1 fruit fly cellular context compared by ENCODE assay signal in the genomic region with DNA sequence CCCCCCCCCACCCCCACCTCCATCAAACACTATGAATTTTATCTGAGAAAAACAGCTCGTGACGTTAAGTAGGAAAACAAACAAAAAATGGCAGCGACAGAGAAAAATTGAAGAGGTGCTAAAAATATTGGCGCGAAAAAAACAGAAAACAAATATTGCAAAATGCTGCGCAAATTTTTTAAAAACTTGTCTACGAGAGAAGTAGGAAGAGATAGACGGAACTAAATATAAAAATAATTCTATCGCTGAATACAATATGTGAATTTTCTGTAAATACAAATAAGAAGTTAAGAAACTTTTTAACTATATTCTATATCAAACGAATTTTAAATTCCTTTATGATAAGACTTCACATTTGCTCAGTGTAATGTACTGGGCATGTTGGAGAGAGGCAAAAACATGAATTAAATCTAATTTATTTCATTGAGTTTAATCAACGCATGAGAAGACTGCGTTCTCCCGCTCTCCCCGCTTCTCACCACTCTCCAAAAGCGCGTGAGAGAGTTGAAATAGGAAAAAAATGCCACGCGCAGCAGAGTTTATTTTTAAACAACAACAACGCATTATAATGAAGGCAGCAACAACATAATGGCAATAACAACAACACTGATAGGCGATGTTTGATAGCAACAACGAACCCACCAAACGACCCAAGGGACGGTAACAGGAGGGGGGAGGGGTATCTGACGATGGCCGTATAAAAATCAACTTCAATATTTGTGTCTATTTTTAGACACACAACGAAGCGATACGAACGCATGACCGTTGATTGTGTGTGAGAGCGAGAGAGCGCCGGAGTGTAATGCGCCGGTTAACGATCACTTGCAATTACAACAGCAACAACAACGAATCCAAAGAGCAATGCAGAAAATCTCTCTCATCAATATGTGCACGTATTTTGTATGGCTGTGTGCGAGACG.
A peak's percentile ranks its signal among the peaks of the same experiment; 100 is the strongest.
TF ChIP-seq lines count a peak whose summit lies in the region.

No protein-coding gene starts in this region.

TF ChIP-seq in whole organism, embryonic, 481 proteins besides CTCF, POLR2A, EP300 and RAD21 (continued from another document and continues in another):
- TF ChIP-seq pnt (GFP tag; optimal IDR thresholded peaks at IDR 0.05; lab: Kevin White, UChicago) (no peak), Stat92E (GFP tag; optimal IDR thresholded peaks at IDR 0.05; lab: Kevin White, UChicago) (peak in 1 of 3 experiments; percentile 70), CG13296 (GFP tag; optimal IDR thresholded peaks at IDR 0.05; lab: Kevin White, UChicago) (peak; percentile 33), so (GFP tag; IDR thresholded peaks at IDR 0.05; lab: Robert Waterston, UW) (peak; percentile 46; the same call in 1 of the 3 replicates), CG4360 (GFP tag; IDR thresholded peaks at IDR 0.05; lab: Robert Waterston, UW) (peak; percentile 99), Camta (GFP tag; optimal IDR thresholded peaks at IDR 0.05; lab: Kevin White, UChicago) (peak; percentile 13), CG18619 (GFP tag; optimal IDR thresholded peaks at IDR 0.05; lab: Kevin White, UChicago) (peak; percentile 36), Hsf (GFP tag; optimal IDR thresholded peaks at IDR 0.05; lab: Kevin White, UChicago) (no peak), CG42726 (GFP tag; IDR thresholded peaks at IDR 0.05; lab: Robert Waterston, UW; ENCODE audit: partially characterized antibody) (no peak), Rfx (GFP tag; IDR thresholded peaks at IDR 0.05; lab: Robert Waterston, UW) (no peak; the same call in 1 of the 2 replicates), zen2 (GFP tag; IDR thresholded peaks at IDR 0.05; lab: Robert Waterston, UW; ENCODE audit: partially characterized antibody) (no peak), CG17829 (tag; optimal IDR thresholded peaks at IDR 0.05; lab: Kevin White, UChicago) (no peak), H2.0 (GFP tag; IDR thresholded peaks at IDR 0.05; lab: Robert Waterston, UW) (no peak), wor (GFP tag; IDR thresholded peaks at IDR 0.05; lab: Robert Waterston, UW) (no peak), mam (GFP tag; optimal IDR thresholded peaks at IDR 0.05; lab: Kevin White, UChicago) (peak; percentile 55), usp (GFP tag; optimal IDR thresholded peaks at IDR 0.05; lab: Kevin White, UChicago) (no peak), NfI (GFP tag; optimal IDR thresholded peaks at IDR 0.05; lab: Kevin White, UChicago) (no peak), CG1832 (GFP tag; optimal IDR thresholded peaks at IDR 0.05; lab: Kevin White, UChicago) (no peak), gce (GFP tag; IDR thresholded peaks at IDR 0.05; lab: Robert Waterston, UW) (no peak), eyg (GFP tag; optimal IDR thresholded peaks at IDR 0.05; lab: Kevin White, UChicago) (peak; percentile 27), CG15479 (GFP tag; optimal IDR thresholded peaks at IDR 0.05; lab: Kevin White, UChicago) (peak; percentile 80), CG14050 (GFP tag; IDR thresholded peaks at IDR 0.05; lab: Robert Waterston, UW) (no peak), CG9797 (GFP tag; optimal IDR thresholded peaks at IDR 0.05; lab: Kevin White, UChicago) (no peak), Taf1 (GFP tag; IDR thresholded peaks at IDR 0.05; lab: Robert Waterston, UW) (no peak), CG2120 (GFP tag; optimal IDR thresholded peaks at IDR 0.05; lab: Kevin White, UChicago) (peak; percentile 31), CG8281 (tag; optimal IDR thresholded peaks at IDR 0.05; lab: Kevin White, UChicago) (peak; percentile 79), zfh2 (GFP tag; optimal IDR thresholded peaks at IDR 0.05; lab: Kevin White, UChicago) (no peak), CG10959 (GFP tag; IDR thresholded peaks at IDR 0.05; lab: Robert Waterston, UW) (no peak), br (optimal IDR thresholded peaks at IDR 0.05; lab: Kevin White, UChicago) (no peak), CG13624 (GFP tag; optimal IDR thresholded peaks at IDR 0.05; lab: Kevin White, UChicago) (no peak), chn (GFP tag; optimal IDR thresholded peaks at IDR 0.05; lab: Kevin White, UChicago) (no peak), ken (GFP tag; IDR thresholded peaks at IDR 0.05; lab: Robert Waterston, UW) (no peak), tna (GFP tag; IDR thresholded peaks at IDR 0.05; lab: Robert Waterston, UW; ENCODE audit: partially characterized antibody) (no peak), nerfin-2 (GFP tag; IDR thresholded peaks at IDR 0.05; lab: Robert Waterston, UW; ENCODE audit: partially characterized antibody) (0 out of 2 replicates have a peak, but pooled peaks have one; percentile 20), CG6765 (GFP tag; optimal IDR thresholded peaks at IDR 0.05; lab: Kevin White, UChicago) (no peak), sd (tag; optimal IDR thresholded peaks at IDR 0.05; lab: Kevin White, UChicago) (peak; percentile 90), Fer3 (tag; optimal IDR thresholded peaks at IDR 0.05; lab: Kevin White, UChicago) (no peak), HLHmδ (GFP tag; optimal IDR thresholded peaks at IDR 0.05; lab: Kevin White, UChicago) (peak; percentile 71), CG1024 (GFP tag; IDR thresholded peaks at IDR 0.05; lab: Robert Waterston, UW) (no peak), Awh (GFP tag; IDR thresholded peaks at IDR 0.05; lab: Robert Waterston, UW) (peak; percentile 58; the same call in 1 of the 2 replicates), slbo (GFP tag; IDR thresholded peaks at IDR 0.05; lab: Robert Waterston, UW) (peak; percentile 40; the same call in 1 of the 2 replicates), yki (optimal IDR thresholded peaks at IDR 0.05; lab: Kevin White, UChicago) (peak; percentile 65), en (GFP tag; optimal IDR thresholded peaks at IDR 0.05; lab: Kevin White, UChicago) (no peak), knrl (GFP tag; IDR thresholded peaks at IDR 0.05; lab: Robert Waterston, UW; ENCODE audit: partially characterized antibody) (no peak), CG11085 (GFP tag; IDR thresholded peaks at IDR 0.05; lab: Robert Waterston, UW) (no peak), Bdp1 (GFP tag; optimal IDR thresholded peaks at IDR 0.05; lab: Kevin White, UChicago) (no peak), CG17328 (GFP tag; IDR thresholded peaks at IDR 0.05; lab: Robert Waterston, UW) (0 out of 2 replicates have a peak, but pooled peaks have one; percentile 17), D19A (tag; optimal IDR thresholded peaks at IDR 0.05; lab: Kevin White, UChicago) (peak; percentile 17), bsh (GFP tag; optimal IDR thresholded peaks at IDR 0.05; lab: Kevin White, UChicago) (peak in 1 of 2 experiments; percentile 19), Hr39 (optimal IDR thresholded peaks at IDR 0.05; lab: Kevin White, UChicago) (no peak), amos (GFP tag; IDR thresholded peaks at IDR 0.05; lab: Robert Waterston, UW; ENCODE audit: partially characterized antibody) (no peak; the same call in 1 of the 2 replicates), slou (GFP tag; optimal IDR thresholded peaks at IDR 0.05; lab: Kevin White, UChicago) (no peak), slp2 (GFP tag; optimal IDR thresholded peaks at IDR 0.05; lab: Kevin White, UChicago) (peak; percentile 8), CG4424 (GFP tag; optimal IDR thresholded peaks at IDR 0.05; lab: Kevin White, UChicago) (no peak), dmrt11E (tag; optimal IDR thresholded peaks at IDR 0.05; lab: Kevin White, UChicago) (peak; percentile 16), hth (optimal IDR thresholded peaks at IDR 0.05; lab: Kevin White, UChicago) (no peak), CG6175 (GFP tag; IDR thresholded peaks at IDR 0.05; lab: Robert Waterston, UW) (no peak), Bteb2 (GFP tag; optimal IDR thresholded peaks at IDR 0.05; lab: Kevin White, UChicago) (no peak), CG16813 (GFP tag; IDR thresholded peaks at IDR 0.05; lab: Robert Waterston, UW; ENCODE audit: partially characterized antibody) (no peak), ewg (GFP tag; optimal IDR thresholded peaks at IDR 0.05; lab: Kevin White, UChicago) (peak; percentile 17), CG12942 (GFP tag; optimal IDR thresholded peaks at IDR 0.05; lab: Kevin White, UChicago) (no peak), insv (GFP tag; optimal IDR thresholded peaks at IDR 0.05; lab: Kevin White, UChicago) (no peak), CG8388 (GFP tag; optimal IDR thresholded peaks at IDR 0.05; lab: Kevin White, UChicago) (peak; percentile 40), CG12219 (GFP tag; optimal IDR thresholded peaks at IDR 0.05; lab: Kevin White, UChicago) (no peak), CG6689 (GFP tag; IDR thresholded peaks at IDR 0.05; lab: Robert Waterston, UW) (0 out of 2 replicates have a peak, but pooled peaks have one; percentile 12), wek (GFP tag; optimal IDR thresholded peaks at IDR 0.05; lab: Kevin White, UChicago) (peak; percentile 70), dan (GFP tag; IDR thresholded peaks at IDR 0.05; lab: Robert Waterston, UW) (no peak), MBD-R2 (GFP tag; IDR thresholded peaks at IDR 0.05; lab: Robert Waterston, UW) (no peak), ash1 (GFP tag; optimal IDR thresholded peaks at IDR 0.05; lab: Kevin White, UChicago) (peak; percentile 45), Sox100B (GFP tag; optimal IDR thresholded peaks at IDR 0.05; lab: Kevin White, UChicago) (peak; percentile 23), CG5245 (GFP tag; optimal IDR thresholded peaks at IDR 0.05; lab: Kevin White, UChicago) (no peak), CG9437 (GFP tag; optimal IDR thresholded peaks at IDR 0.05; lab: Kevin White, UChicago) (peak; percentile 3), pan (optimal IDR thresholded peaks at IDR 0.05; lab: Kevin White, UChicago) (no peak), pan (GFP tag; optimal IDR thresholded peaks at IDR 0.05 in 1 of 2, IDR thresholded peaks at IDR 0.05 in 1 of 2) (no peak), CG11398 (GFP tag; optimal IDR thresholded peaks at IDR 0.05; lab: Kevin White, UChicago) (no peak), CG2202 (tag; optimal IDR thresholded peaks at IDR 0.05; lab: Kevin White, UChicago) (no peak), Dp (GFP tag; optimal IDR thresholded peaks at IDR 0.05; lab: Kevin White, UChicago) (no peak), Oaz (GFP tag; IDR thresholded peaks at IDR 0.05; lab: Robert Waterston, UW) (no peak), stwl (tag; optimal IDR thresholded peaks at IDR 0.05; lab: Kevin White, UChicago) (peak; percentile 1), CG12769 (tag; optimal IDR thresholded peaks at IDR 0.05; lab: Kevin White, UChicago) (peak; percentile 84), CG7745 (tag; optimal IDR thresholded peaks at IDR 0.05; lab: Kevin White, UChicago) (peak; percentile 84), CG14014 (GFP tag; IDR thresholded peaks at IDR 0.05; lab: Robert Waterston, UW) (peak; percentile 25), sna (GFP tag; IDR thresholded peaks at IDR 0.05; lab: Robert Waterston, UW; ENCODE audit: partially characterized antibody) (no peak; the same call in 1 of the 2 replicates), caup (GFP tag; optimal IDR thresholded peaks at IDR 0.05; lab: Kevin White, UChicago; ENCODE audit: severe bottlenecking) (peak; percentile 19), jumu (GFP tag; optimal IDR thresholded peaks at IDR 0.05; lab: Kevin White, UChicago) (no peak), CG4730 (GFP tag; IDR thresholded peaks at IDR 0.05; lab: Robert Waterston, UW) (no peak), CG12659 (GFP tag; optimal IDR thresholded peaks at IDR 0.05; lab: Kevin White, UChicago) (no peak), hkb (optimal IDR thresholded peaks at IDR 0.05; lab: Kevin White, UChicago) (no peak), hkb (GFP tag; IDR thresholded peaks at IDR 0.05; lab: Robert Waterston, UW) (no peak), ac (GFP tag; optimal IDR thresholded peaks at IDR 0.05; lab: Kevin White, UChicago) (peak; percentile 25), Ets97D (GFP tag; optimal IDR thresholded peaks at IDR 0.05; lab: Kevin White, UChicago) (no peak), lab (GFP tag; optimal IDR thresholded peaks at IDR 0.05; lab: Kevin White, UChicago) (peak; percentile 67), NC2β (GFP tag; optimal IDR thresholded peaks at IDR 0.05; lab: Kevin White, UChicago) (no peak), CG17186 (GFP tag; optimal IDR thresholded peaks at IDR 0.05; lab: Kevin White, UChicago) (no peak), CG10267 (tag; optimal IDR thresholded peaks at IDR 0.05; lab: Kevin White, UChicago) (peak; percentile 16), CG33213 (GFP tag; optimal IDR thresholded peaks at IDR 0.05; lab: Kevin White, UChicago) (no peak), GATAe (GFP tag; conservative IDR thresholded peaks at IDR 0.05; lab: Robert Waterston, UW) (peak; percentile 83), ttk (GFP tag; IDR thresholded peaks at IDR 0.05; lab: Robert Waterston, UW) (no peak; the same call in 1 of the 2 replicates), mirr (GFP tag; optimal IDR thresholded peaks at IDR 0.05; lab: Kevin White, UChicago) (peak; percentile 95), CG13775 (GFP tag; optimal IDR thresholded peaks at IDR 0.05; lab: Kevin White, UChicago) (peak; percentile 10), her (GFP tag; optimal IDR thresholded peaks at IDR 0.05; lab: Kevin White, UChicago) (no peak), pita (GFP tag; optimal IDR thresholded peaks at IDR 0.05; lab: Kevin White, UChicago) (no peak), fu2 (GFP tag; optimal IDR thresholded peaks at IDR 0.05; lab: Kevin White, UChicago) (no peak), fru (optimal IDR thresholded peaks at IDR 0.05; lab: Kevin White, UChicago) (no peak), Nf-YA (GFP tag; IDR thresholded peaks at IDR 0.05; lab: Robert Waterston, UW) (no peak), eve (GFP tag; optimal IDR thresholded peaks at IDR 0.05; lab: Kevin White, UChicago) (peak in 1 of 2 experiments; percentile 68), CG1529 (GFP tag; optimal IDR thresholded peaks at IDR 0.05; lab: Kevin White, UChicago) (no peak), CG9727 (GFP tag; optimal IDR thresholded peaks at IDR 0.05; lab: Kevin White, UChicago) (no peak), Tbp (GFP tag; optimal IDR thresholded peaks at IDR 0.05; lab: Kevin White, UChicago) (no peak), CG15073 (GFP tag; optimal IDR thresholded peaks at IDR 0.05; lab: Kevin White, UChicago) (no peak), CG3281 (GFP tag; optimal IDR thresholded peaks at IDR 0.05; lab: Kevin White, UChicago) (no peak), CG2889 (GFP tag; IDR thresholded peaks at IDR 0.05; lab: Robert Waterston, UW) (no peak), Fer2 (tag; optimal IDR thresholded peaks at IDR 0.05; lab: Kevin White, UChicago) (no peak), CG18011 (GFP tag; optimal IDR thresholded peaks at IDR 0.05; lab: Kevin White, UChicago) (no peak), vvl (GFP tag; IDR thresholded peaks at IDR 0.05; lab: Robert Waterston, UW) (peak; percentile 51), Asciz (GFP tag; optimal IDR thresholded peaks at IDR 0.05; lab: Kevin White, UChicago) (no peak), tgo (GFP tag; IDR thresholded peaks at IDR 0.05; lab: Robert Waterston, UW) (peak; percentile 70), CG17912 (GFP tag; optimal IDR thresholded peaks at IDR 0.05; lab: Kevin White, UChicago) (peak; percentile 35), Abd-B (GFP tag; optimal IDR thresholded peaks at IDR 0.05; lab: Kevin White, UChicago) (peak; percentile 63), Six4 (GFP tag; optimal IDR thresholded peaks at IDR 0.05; lab: Kevin White, UChicago) (peak; percentile 22), trh (GFP tag; optimal IDR thresholded peaks at IDR 0.05; lab: Kevin White, UChicago) (no peak)
